Worm (Caenorhabditis elegans): ENCODE data around the gene F10E9.7.

F10E9.7 gene

ce11 chrIII:8355462-8355815, 48.2 kb upstream of the F10E9.7 start (continued):
- peak; percentile 73 for TF ChIP-seq dpl-1 (GFP tag; optimal IDR thresholded peaks at IDR 0.05)
- peak; percentile 61 for TF ChIP-seq lsl-1 (GFP tag; optimal IDR thresholded peaks at IDR 0.05)
- peak; percentile 67 for TF ChIP-seq D2030.7 (GFP tag; IDR thresholded peaks at IDR 0.05)
- TF ChIP-seq efl-1 (GFP tag; optimal IDR thresholded peaks at IDR 0.05): peak; percentile 85

ce11 chrIII:8354644-8355461, 47.6 kb upstream of the F10E9.7 start, which contains the start of gene unc-116:
Gene unc-116, minus strand, starts transcription at chrIII:8355174.
- TF ChIP-seq lin-35 (GFP tag; optimal IDR thresholded peaks at IDR 0.05) (peak in 1 of 3 experiments; percentile 41), attf-6 (GFP tag; IDR thresholded peaks at IDR 0.05) (no peak), B0261.1 (tag; optimal IDR thresholded peaks at IDR 0.05) (no peak), F55B11.4 (tag; optimal IDR thresholded peaks at IDR 0.05; ENCODE audit: borderline replicate concordance, insufficient read depth) (no peak), hrde-1 (tag; optimal IDR thresholded peaks at IDR 0.05; ENCODE audit: borderline replicate concordance) (no peak), F33H1.4 (GFP tag; IDR thresholded peaks at IDR 0.05) (peak; percentile 5; the same call in 1 of the 2 replicates), K12H6.12 (tag; optimal IDR thresholded peaks at IDR 0.05) (peak; percentile 56), lir-1 (GFP tag; conservative IDR thresholded peaks at IDR 0.05) (no peak), ZK185.1 (tag; optimal IDR thresholded peaks at IDR 0.05; ENCODE audit: poor library complexity, severe bottlenecking) (no peak), ccch-3 (GFP tag; optimal IDR thresholded peaks at IDR 0.05) (no peak), lin-54 (GFP tag; optimal IDR thresholded peaks at IDR 0.05) (no peak), ceh-27 (GFP tag; optimal IDR thresholded peaks at IDR 0.05) (no peak), attf-3 (GFP tag; conservative IDR thresholded peaks at IDR 0.05) (0 out of 2 replicates have a peak, but pooled peaks have one; percentile 10), ztf-25 (GFP tag; IDR thresholded peaks at IDR 0.05) (no peak), Y79H2A.3 (GFP tag; conservative IDR thresholded peaks at IDR 0.05) (no peak), madf-3 (GFP tag; IDR thresholded peaks at IDR 0.05) (no peak), nfya-1 (tag; optimal IDR thresholded peaks at IDR 0.05; ENCODE audit: borderline replicate concordance, insufficient read depth) (no peak), Y67H2A.10 (GFP tag; conservative IDR thresholded peaks at IDR 0.05) (no peak), F37B4.10 (GFP tag; IDR thresholded peaks at IDR 0.05) (no peak), efl-1 (GFP tag; optimal IDR thresholded peaks at IDR 0.05) (no peak), hsf-1 (GFP tag; IDR thresholded peaks at IDR 0.05) (no peak), sea-2 (GFP tag; IDR thresholded peaks at IDR 0.05) (no peak), ceh-79 (tag; optimal IDR thresholded peaks at IDR 0.05) (peak; percentile 8), zfh-2 (GFP tag; conservative IDR thresholded peaks at IDR 0.05) (no peak; the same call in none of the 2 replicates), let-526 (GFP tag; IDR thresholded peaks at IDR 0.05) (0 out of 2 replicates have a peak, but pooled peaks have one; percentile 24), mxl-1 (tag; optimal IDR thresholded peaks at IDR 0.05) (no peak), repo-1 (tag; optimal IDR thresholded peaks at IDR 0.05) (no peak), rpc-1 (optimal IDR thresholded peaks at IDR 0.05) (no peak), rpc-1 (tag; optimal IDR thresholded peaks at IDR 0.05) (no peak), hmg-1.2 (GFP tag; IDR thresholded peaks at IDR 0.05) (peak; percentile 34; the same call in 1 of the 2 replicates), attf-5 (GFP tag; optimal IDR thresholded peaks at IDR 0.05) (peak; percentile 80), Y95B8A.8 (GFP tag; IDR thresholded peaks at IDR 0.05) (no peak), dox-1 (GFP tag; IDR thresholded peaks at IDR 0.05) (0 out of 2 replicates have a peak, but pooled peaks have one; percentile 7), ets-4 (GFP tag; optimal IDR thresholded peaks at IDR 0.05) (peak; percentile 7), cebp-1 (GFP tag; IDR thresholded peaks at IDR 0.05) (peak; percentile 99), cebp-1 (tag; optimal IDR thresholded peaks at IDR 0.05) (peak; percentile 100), ceh-91 (GFP tag; IDR thresholded peaks at IDR 0.05) (no peak), F22D6.2 (tag; optimal IDR thresholded peaks at IDR 0.05) (no peak), chd-7 (tag; optimal IDR thresholded peaks at IDR 0.05) (no peak), athp-1 (tag; optimal IDR thresholded peaks at IDR 0.05) (no peak), bed-2 (GFP tag; IDR thresholded peaks at IDR 0.05) (no peak), T26A5.8 (tag; optimal IDR thresholded peaks at IDR 0.05) (no peak), ceh-100 (GFP tag; IDR thresholded peaks at IDR 0.05) (no peak)
